Worm (Caenorhabditis elegans) whole organism, L3 larva: Measurements from ENCODE around the gene B0361.14.

Experiments used
- ceh-16 ChIP-seq: sonication (generic microtip); optimal IDR thresholded peaks from 2 replicates; lab custom pipeline; 2017; ENCODE audit warnings: missing biosample characterization, missing genetic modification characterization
- daf-12 ChIP-seq: fragments of 150-350 bp; optimal IDR thresholded peaks from 2 replicates; lab custom pipeline; 2014; ENCODE audit warnings: missing biosample characterization, missing genetic modification reagents, missing genetic modification characterization
- elt-3 ChIP-seq, 3 experiments: fragments of 150-350 bp in 1 of 3; sonication (generic microtip) in 2 of 3; optimal IDR thresholded peaks; 2 replicates in 2 of 3; 4 replicates in 1 of 3; lab custom pipeline; 2014 to 2017; ENCODE audit warnings: missing biosample characterization in 3 of 3, missing genetic modification characterization in 3 of 3
- fkh-10 ChIP-seq: sonication (generic microtip); optimal IDR thresholded peaks from 2 replicates; lab custom pipeline; 2017; ENCODE audit warnings: missing biosample characterization, missing genetic modification reagents, missing genetic modification characterization
- nhr-237 ChIP-seq: fragments of 150-350 bp; optimal IDR thresholded peaks from 2 replicates; lab custom pipeline; 2014; ENCODE audit warnings: missing biosample characterization, missing genetic modification characterization
- nhr-77 ChIP-seq: fragments of 150-350 bp; optimal IDR thresholded peaks from 2 replicates; lab custom pipeline; 2014; ENCODE audit warnings: missing biosample characterization, missing genetic modification characterization
- snpc-4 ChIP-seq: fragments of 150-350 bp; optimal IDR thresholded peaks from 2 replicates; lab custom pipeline; 2014; ENCODE audit warnings: missing biosample characterization, missing genetic modification characterization
- tbx-2 ChIP-seq: sonication (generic microtip); optimal IDR thresholded peaks from 2 replicates; lab custom pipeline; 2016; ENCODE audit warnings: mild to moderate bottlenecking, missing genetic modification characterization, missing compliant biosample characterization
- unc-39 ChIP-seq: sonication (generic microtip); optimal IDR thresholded peaks from 4 replicates; lab custom pipeline; 2017; ENCODE audit warnings: missing biosample characterization, missing genetic modification characterization

DNA sequence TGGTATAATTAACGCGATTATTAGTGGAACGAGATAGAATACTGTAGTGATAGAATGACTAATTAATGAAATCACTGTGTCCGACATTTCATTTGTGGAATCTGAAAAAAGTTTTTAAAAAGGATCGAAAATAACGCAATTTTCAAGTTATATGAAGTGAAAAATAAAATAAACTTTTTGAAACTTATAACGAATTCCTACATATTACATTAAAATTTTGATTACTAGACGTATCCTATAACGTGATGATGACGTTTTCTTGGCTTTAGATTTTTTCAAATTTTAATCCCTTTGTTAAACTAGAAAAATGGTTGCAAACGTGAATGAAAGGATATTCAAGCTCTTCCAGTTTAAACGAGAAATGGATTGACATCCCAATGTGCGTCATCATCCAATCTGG is 8.9 kb downstream of the B0361.14 start, which contains the start of gene algn-11:
- no peak for TF ChIP-seq daf-12 (tag; lab: Kevin White, UChicago)
- no peak for TF ChIP-seq tbx-2 (tag; lab: Kevin White, UChicago)
- no peak for TF ChIP-seq elt-3 (tag; optimal IDR thresholded peaks at IDR 0.05; lab: Kevin White, UChicago)
- no peak for TF ChIP-seq unc-39 (tag; lab: Kevin White, UChicago)
- TF ChIP-seq nhr-77, result no peak
- TF ChIP-seq nhr-237, result no peak
- TF ChIP-seq ceh-16 (tag; lab: Kevin White, UChicago), result no peak
- TF ChIP-seq snpc-4 (tag; lab: Kevin White, UChicago), result no peak
- no peak for TF ChIP-seq fkh-10 (GFP tag; lab: Kevin White, UChicago)
